Fruit fly (Drosophila melanogaster): ENCODE measurements around the gene CG33170.

Gene CG33170

DNA sequence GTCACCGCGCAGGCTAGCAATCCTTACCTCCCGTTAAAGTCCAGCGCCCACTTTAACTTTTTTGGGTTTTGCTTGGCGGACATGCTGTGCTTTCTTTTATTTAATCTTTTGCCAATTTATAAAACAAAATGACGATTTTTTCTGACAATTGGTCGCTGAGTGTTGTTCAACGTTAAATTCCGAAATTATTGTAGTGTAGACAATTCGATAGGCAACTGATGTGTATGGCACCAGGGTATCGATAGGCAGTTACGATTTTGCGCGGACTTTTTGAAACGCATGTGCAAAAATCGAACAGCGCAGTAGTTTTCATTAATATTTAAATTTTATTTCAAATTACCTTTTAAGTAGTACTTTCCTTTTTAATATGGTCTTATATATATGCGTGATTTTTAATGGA is 3.7 kb downstream of the CG33170 start, which contains the start of gene EMC4 (continued):
- TF ChIP-seq MTF-1 (GFP tag; optimal IDR thresholded peaks at IDR 0.05; ENCODE audit: borderline replicate concordance) (no peak), Optix (GFP tag; IDR thresholded peaks at IDR 0.05) (no peak), CG5180 (GFP tag; optimal IDR thresholded peaks at IDR 0.05) (no peak), sima (GFP tag; optimal IDR thresholded peaks at IDR 0.05) (no peak), bsh (GFP tag; optimal IDR thresholded peaks at IDR 0.05) (peak in 1 of 2 experiments; percentile 25), Usf (GFP tag; optimal IDR thresholded peaks at IDR 0.05) (no peak), dimm (GFP tag; IDR thresholded peaks at IDR 0.05) (no peak), zfh1 (GFP tag; IDR thresholded peaks at IDR 0.05) (peak; percentile 59; the same call in 1 of the 3 replicates), CG17361 (GFP tag; IDR thresholded peaks at IDR 0.05) (peak; percentile 27; the same call in 1 of the 3 replicates), CG7372 (GFP tag; IDR thresholded peaks at IDR 0.05) (no peak), CG8478 (optimal IDR thresholded peaks at IDR 0.05) (no peak), fd102C (GFP tag; optimal IDR thresholded peaks at IDR 0.05) (no peak), CG10959 (GFP tag; IDR thresholded peaks at IDR 0.05) (no peak), org-1 (GFP tag; optimal IDR thresholded peaks at IDR 0.05) (no peak), run (tag; optimal IDR thresholded peaks at IDR 0.05) (no peak), zf30C (GFP tag; optimal IDR thresholded peaks at IDR 0.05) (peak; percentile 64), CG31224 (GFP tag; IDR thresholded peaks at IDR 0.05) (no peak), Dfd (GFP tag; optimal IDR thresholded peaks at IDR 0.05) (no peak), ac (GFP tag; optimal IDR thresholded peaks at IDR 0.05) (no peak), Stat92E (GFP tag; optimal IDR thresholded peaks at IDR 0.05) (peak in 1 of 3 experiments; percentile 1), CG8924 (tag; optimal IDR thresholded peaks at IDR 0.05) (peak; percentile 56), Fer1 (GFP tag; optimal IDR thresholded peaks at IDR 0.05) (peak; percentile 72), YL-1 (GFP tag; optimal IDR thresholded peaks at IDR 0.05) (peak; percentile 96), CG7271 (tag; optimal IDR thresholded peaks at IDR 0.05) (no peak), stc (GFP tag; IDR thresholded peaks at IDR 0.05) (no peak; the same call in 1 of the 2 replicates), aop (GFP tag; IDR thresholded peaks at IDR 0.05) (no peak), nerfin-2 (GFP tag; IDR thresholded peaks at IDR 0.05; ENCODE audit: partially characterized antibody) (peak; percentile 40; the same call in 1 of the 2 replicates), Fer3 (tag; optimal IDR thresholded peaks at IDR 0.05) (peak; percentile 51), CG30403 (GFP tag; optimal IDR thresholded peaks at IDR 0.05) (peak; percentile 48), CG7839 (tag; optimal IDR thresholded peaks at IDR 0.05) (peak; percentile 40), dysf (GFP tag; IDR thresholded peaks at IDR 0.05) (no peak), CG18476 (GFP tag; optimal IDR thresholded peaks at IDR 0.05) (peak; percentile 28), CG4282 (GFP tag; optimal IDR thresholded peaks at IDR 0.05) (no peak), pum (GFP tag; optimal IDR thresholded peaks at IDR 0.05) (no peak), Lhr (GFP tag; optimal IDR thresholded peaks at IDR 0.05) (peak; percentile 17), CG12071 (GFP tag; optimal IDR thresholded peaks at IDR 0.05) (no peak), CG9437 (GFP tag; optimal IDR thresholded peaks at IDR 0.05) (peak; percentile 33), CG43689 (GFP tag; IDR thresholded peaks at IDR 0.05) (no peak), shn (GFP tag; optimal IDR thresholded peaks at IDR 0.05) (peak; percentile 24), CG4854 (GFP tag; optimal IDR thresholded peaks at IDR 0.05) (peak; percentile 53), pan (optimal IDR thresholded peaks at IDR 0.05) (no peak), pan (GFP tag; optimal IDR thresholded peaks at IDR 0.05 in 1 of 2, IDR thresholded peaks at IDR 0.05 in 1 of 2) (no peak), Mad (GFP tag; optimal IDR thresholded peaks at IDR 0.05) (peak; percentile 43), CG16863 (GFP tag; optimal IDR thresholded peaks at IDR 0.05) (peak; percentile 35), emc (GFP tag; optimal IDR thresholded peaks at IDR 0.05) (peak; percentile 23), CG17186 (GFP tag; optimal IDR thresholded peaks at IDR 0.05) (peak; percentile 48), Nf-YC (tag; optimal IDR thresholded peaks at IDR 0.05) (peak; percentile 57), CG10565 (GFP tag; optimal IDR thresholded peaks at IDR 0.05) (no peak), mirr (GFP tag; optimal IDR thresholded peaks at IDR 0.05) (no peak), Sin3A (optimal IDR thresholded peaks at IDR 0.05) (peak; percentile 30), oc (tag; optimal IDR thresholded peaks at IDR 0.05) (no peak), so (GFP tag; IDR thresholded peaks at IDR 0.05) (no peak)

Measured in whole organism, embryonic.